Fruit fly (Drosophila melanogaster) whole organism, embryonic: ENCODE measurements around the gene MBD-R2.

Experiments
- Aef1 ChIP-seq: fragments of 200-800 bp; sonication (Bioruptor generic); IDR thresholded peaks from 3 replicates; pipeline ENCODE4 v1.3.6; 2022; ENCODE audit warnings: missing biosample characterization, missing genetic modification characterization
- Antp ChIP-seq: fragments of 200-800 bp; sonication (Bioruptor generic); optimal IDR thresholded peaks from 3 replicates; lab custom pipeline; 2016; ENCODE audit warnings: missing biosample characterization, missing genetic modification characterization
- Asciz ChIP-seq: fragments of 200-800 bp; sonication (Bioruptor generic); optimal IDR thresholded peaks from 2 replicates; lab custom pipeline; 2017; ENCODE audit warnings: missing biosample characterization, mild to moderate bottlenecking, missing genetic modification characterization, missing genetic modification reagents
- CG10147 ChIP-seq: fragments of 200-800 bp; sonication (Bioruptor generic); optimal IDR thresholded peaks from 2 replicates; lab custom pipeline; 2019; ENCODE audit warnings: missing biosample characterization, mild to moderate bottlenecking, missing genetic modification characterization, moderate library complexity
- CG10274 ChIP-seq: fragments of 200-800 bp; sonication (Bioruptor generic); optimal IDR thresholded peaks from 3 replicates; lab custom pipeline; 2017; ENCODE audit warnings: missing biosample characterization, mild to moderate bottlenecking, missing genetic modification characterization
- CG12071 ChIP-seq: fragments of 200-800 bp; sonication (Bioruptor generic); optimal IDR thresholded peaks from 3 replicates; lab custom pipeline; 2018; ENCODE audit warnings: missing biosample characterization, mild to moderate bottlenecking, missing genetic modification characterization
- CG13424 ChIP-seq: fragments of 200-800 bp; sonication (Bioruptor generic); optimal IDR thresholded peaks from 2 replicates; lab custom pipeline; 2019; ENCODE audit warnings: missing biosample characterization, mild to moderate bottlenecking, missing genetic modification characterization, moderate library complexity
- CG13894 ChIP-seq: fragments of 200-800 bp; sonication (Bioruptor generic); optimal IDR thresholded peaks from 3 replicates; lab custom pipeline; 2018; ENCODE audit warnings: missing biosample characterization, mild to moderate bottlenecking, missing genetic modification characterization, moderate library complexity
- CG14441 ChIP-seq: fragments of 200-800 bp; sonication (Bioruptor generic); IDR thresholded peaks from 2 replicates; pipeline ENCODE4 v1.3.6; 2022; ENCODE audit warnings: missing biosample characterization, missing genetic modification characterization
- CG14710 ChIP-seq: fragments of 200-800 bp; sonication (Bioruptor generic); optimal IDR thresholded peaks from 3 replicates; lab custom pipeline; 2019; ENCODE audit warnings: missing biosample characterization, mild to moderate bottlenecking, missing genetic modification characterization, moderate library complexity
- CG15479 ChIP-seq: fragments of 200-800 bp; sonication (Bioruptor generic); optimal IDR thresholded peaks from 3 replicates; lab custom pipeline; 2019; ENCODE audit warnings: missing biosample characterization, mild to moderate bottlenecking, missing genetic modification characterization, moderate library complexity
- CG18619 ChIP-seq: fragments of 200-800 bp; sonication (Bioruptor generic); optimal IDR thresholded peaks from 3 replicates; lab custom pipeline; 2017; ENCODE audit warnings: missing biosample characterization, mild to moderate bottlenecking, missing genetic modification characterization
- CG2116 ChIP-seq: fragments of 200-800 bp; sonication (Bioruptor generic); optimal IDR thresholded peaks from 3 replicates; lab custom pipeline; 2018; ENCODE audit warnings: missing biosample characterization, mild to moderate bottlenecking, missing genetic modification characterization
- CG2129 ChIP-seq: fragments of 200-800 bp; sonication (Bioruptor generic); IDR thresholded peaks from 2 replicates; pipeline ENCODE4 v1.3.6; 2022; ENCODE audit warnings: missing biosample characterization, missing genetic modification characterization; ENCODE audit not compliant: partially characterized antibody
- CG2889 ChIP-seq: fragments of 200-800 bp; sonication (Bioruptor generic); IDR thresholded peaks from 3 replicates; pipeline ENCODE4 v1.3.6; 2022; ENCODE audit warnings: missing biosample characterization, missing genetic modification characterization
- CG3163 ChIP-seq: fragments of 200-800 bp; sonication (Bioruptor generic); optimal IDR thresholded peaks from 3 replicates; lab custom pipeline; 2016; ENCODE audit warnings: missing biosample characterization, missing genetic modification characterization
- CG33557 ChIP-seq: fragments of 200-800 bp; sonication (Bioruptor generic); optimal IDR thresholded peaks from 2 replicates; lab custom pipeline; 2019; ENCODE audit warnings: missing biosample characterization, mild to moderate bottlenecking, missing genetic modification characterization, moderate library complexity
- CG4707 ChIP-seq: fragments of 200-800 bp; sonication (Bioruptor generic); optimal IDR thresholded peaks from 2 replicates; lab custom pipeline; 2018; ENCODE audit warnings: missing biosample characterization, mild to moderate bottlenecking, missing genetic modification characterization, moderate library complexity
- CG4730 ChIP-seq: fragments of 200-800 bp; sonication (Bioruptor generic); IDR thresholded peaks from 2 replicates; pipeline ENCODE4 v1.3.6; 2022; ENCODE audit warnings: missing biosample characterization, missing genetic modification characterization
- CG5180 ChIP-seq: fragments of 200-800 bp; sonication (Bioruptor generic); optimal IDR thresholded peaks from 3 replicates; lab custom pipeline; 2017; ENCODE audit warnings: missing biosample characterization, missing genetic modification characterization, mild to moderate bottlenecking, moderate library complexity, missing genetic modification reagents
- CG6254 ChIP-seq: fragments of 200-800 bp; sonication (Bioruptor generic); optimal IDR thresholded peaks from 3 replicates; lab custom pipeline; 2017; ENCODE audit warnings: mild to moderate bottlenecking, missing biosample characterization, missing genetic modification reagents, missing genetic modification characterization
- CG7745 ChIP-seq: fragments of 200-800 bp; sonication (Bioruptor generic); optimal IDR thresholded peaks from 2 replicates; lab custom pipeline; 2018; ENCODE audit warnings: missing biosample characterization, mild to moderate bottlenecking, missing genetic modification characterization, moderate library complexity
- Chrac-16 ChIP-seq: fragments of 200-800 bp; sonication (Bioruptor generic); optimal IDR thresholded peaks from 3 replicates; lab custom pipeline; 2016; ENCODE audit warnings: missing biosample characterization, missing genetic modification characterization
- Dip2 ChIP-seq: fragments of 200-800 bp; sonication (Bioruptor generic); IDR thresholded peaks from 2 replicates; pipeline ENCODE4 v1.3.6; 2022; ENCODE audit warnings: missing biosample characterization, missing genetic modification characterization
- Dll ChIP-seq: fragments of 200-800 bp; sonication (Bioruptor generic); IDR thresholded peaks from 4 replicates; pipeline ENCODE4 v1.3.6; 2022; ENCODE audit warnings: missing biosample characterization, missing genetic modification characterization; ENCODE audit not compliant: partially characterized antibody
- ERR ChIP-seq: fragments of 200-800 bp; sonication (Bioruptor generic); optimal IDR thresholded peaks from 2 replicates; lab custom pipeline; 2016; ENCODE audit warnings: missing biosample characterization, missing genetic modification characterization
- Elba2 ChIP-seq: fragments of 200-800 bp; sonication (Bioruptor generic); optimal IDR thresholded peaks from 3 replicates; lab custom pipeline; 2016; ENCODE audit warnings: missing biosample characterization, missing genetic modification characterization
- HmgD ChIP-seq: fragments of 200-800 bp; sonication (Bioruptor generic); optimal IDR thresholded peaks from 3 replicates; lab custom pipeline; 2016; ENCODE audit warnings: missing biosample characterization, missing genetic modification characterization
- MESR4 ChIP-seq: fragments of 200-800 bp; sonication (Bioruptor generic); optimal IDR thresholded peaks from 2 replicates; lab custom pipeline; 2018; ENCODE audit warnings: missing biosample characterization, mild to moderate bottlenecking, missing genetic modification characterization, moderate library complexity
- Rfx ChIP-seq: fragments of 200-800 bp; sonication (Bioruptor generic); IDR thresholded peaks from 2 replicates; pipeline ENCODE4 v1.3.6; 2022; ENCODE audit warnings: missing biosample characterization, missing genetic modification characterization
- Ssrp ChIP-seq: fragments of 200-800 bp; sonication (Bioruptor generic); optimal IDR thresholded peaks from 2 replicates; lab custom pipeline; 2018; ENCODE audit warnings: missing biosample characterization, mild to moderate bottlenecking, missing genetic modification characterization, moderate library complexity
- Taf1 ChIP-seq: fragments of 200-800 bp; sonication (Bioruptor generic); IDR thresholded peaks from 2 replicates; pipeline ENCODE4 v1.3.6; 2022; ENCODE audit warnings: missing biosample characterization, missing genetic modification characterization
- bigmax ChIP-seq: fragments of 200-800 bp; sonication (Bioruptor generic); optimal IDR thresholded peaks from 2 replicates; lab custom pipeline; 2018; ENCODE audit warnings: missing biosample characterization, mild to moderate bottlenecking, missing genetic modification characterization
- da ChIP-seq: fragments of 200-800 bp; sonication (Bioruptor generic); optimal IDR thresholded peaks from 2 replicates; lab custom pipeline; 2016; ENCODE audit warnings: missing biosample characterization, missing genetic modification characterization
- dimm ChIP-seq: fragments of 200-800 bp; sonication (Bioruptor generic); IDR thresholded peaks from 2 replicates; pipeline ENCODE4 v1.3.6; 2022; ENCODE audit warnings: missing biosample characterization, missing genetic modification characterization
- insv ChIP-seq, 2 experiments: fragments of 200-800 bp; sonication (Bioruptor generic); optimal IDR thresholded peaks; 3 replicates each; lab custom pipeline; 2016 to 2018; ENCODE audit warnings: missing biosample characterization in 2 of 2, missing genetic modification characterization in 2 of 2
- org-1 ChIP-seq: fragments of 200-800 bp; sonication (Bioruptor generic); optimal IDR thresholded peaks from 2 replicates; lab custom pipeline; 2017; ENCODE audit warnings: missing biosample characterization, missing genetic modification characterization
- peb ChIP-seq: fragments of 200-800 bp; sonication (Bioruptor generic); IDR thresholded peaks from 2 replicates; pipeline ENCODE4 v1.3.6; 2022; ENCODE audit warnings: missing biosample characterization, missing genetic modification characterization
- pzg ChIP-seq: fragments of 200-800 bp; sonication (Bioruptor generic); optimal IDR thresholded peaks from 3 replicates; lab custom pipeline; 2018; ENCODE audit warnings: missing biosample characterization, mild to moderate bottlenecking, missing genetic modification characterization, moderate library complexity
- salm ChIP-seq: fragments of 200-800 bp; sonication (Bioruptor generic); optimal IDR thresholded peaks from 2 replicates; lab custom pipeline; 2018; ENCODE audit warnings: missing biosample characterization, mild to moderate bottlenecking, missing genetic modification characterization
- schlank ChIP-seq: fragments of 200-800 bp; sonication (Bioruptor generic); optimal IDR thresholded peaks from 2 replicates; lab custom pipeline; 2018; ENCODE audit warnings: missing biosample characterization, mild to moderate bottlenecking, missing genetic modification characterization
- seq ChIP-seq: fragments of 200-800 bp; sonication (Bioruptor generic); IDR thresholded peaks from 2 replicates; pipeline ENCODE4 v1.3.6; 2022; ENCODE audit warnings: missing biosample characterization, missing genetic modification characterization
- sisA ChIP-seq: fragments of 200-800 bp; sonication (Bioruptor generic); IDR thresholded peaks from 2 replicates; pipeline ENCODE4 v1.3.6; 2022; ENCODE audit warnings: missing biosample characterization, missing genetic modification characterization
- slou ChIP-seq: fragments of 200-800 bp; sonication (Bioruptor generic); optimal IDR thresholded peaks from 3 replicates; lab custom pipeline; 2016; ENCODE audit warnings: missing biosample characterization, missing genetic modification characterization
- slp2 ChIP-seq: fragments of 200-800 bp; sonication (Bioruptor generic); optimal IDR thresholded peaks from 2 replicates; lab custom pipeline; 2016; ENCODE audit warnings: missing biosample characterization, missing genetic modification characterization
- ssp ChIP-seq: fragments of 200-800 bp; sonication (Bioruptor generic); IDR thresholded peaks from 2 replicates; pipeline ENCODE4 v1.3.6; 2022; ENCODE audit warnings: missing biosample characterization, missing genetic modification characterization
- tin ChIP-seq: fragments of 200-800 bp; sonication (Bioruptor generic); optimal IDR thresholded peaks from 3 replicates; lab custom pipeline; 2016; ENCODE audit warnings: missing biosample characterization, missing genetic modification characterization
- tna ChIP-seq: fragments of 200-800 bp; sonication (Bioruptor generic); IDR thresholded peaks from 2 replicates; pipeline ENCODE4 v1.3.6; 2022; ENCODE audit warnings: missing biosample characterization, missing genetic modification characterization; ENCODE audit not compliant: partially characterized antibody
- twi ChIP-seq: fragments of 200-800 bp; optimal IDR thresholded peaks from 2 replicates; lab custom pipeline; 2019; ENCODE audit warnings: missing biosample characterization, mild to moderate bottlenecking, missing genetic modification characterization, moderate library complexity
- unpg ChIP-seq: fragments of 200-800 bp; sonication (Bioruptor generic); optimal IDR thresholded peaks from 3 replicates; lab custom pipeline; 2018; ENCODE audit warnings: missing biosample characterization, mild to moderate bottlenecking, missing genetic modification characterization, moderate library complexity

MBD-R2 gene

DNA sequence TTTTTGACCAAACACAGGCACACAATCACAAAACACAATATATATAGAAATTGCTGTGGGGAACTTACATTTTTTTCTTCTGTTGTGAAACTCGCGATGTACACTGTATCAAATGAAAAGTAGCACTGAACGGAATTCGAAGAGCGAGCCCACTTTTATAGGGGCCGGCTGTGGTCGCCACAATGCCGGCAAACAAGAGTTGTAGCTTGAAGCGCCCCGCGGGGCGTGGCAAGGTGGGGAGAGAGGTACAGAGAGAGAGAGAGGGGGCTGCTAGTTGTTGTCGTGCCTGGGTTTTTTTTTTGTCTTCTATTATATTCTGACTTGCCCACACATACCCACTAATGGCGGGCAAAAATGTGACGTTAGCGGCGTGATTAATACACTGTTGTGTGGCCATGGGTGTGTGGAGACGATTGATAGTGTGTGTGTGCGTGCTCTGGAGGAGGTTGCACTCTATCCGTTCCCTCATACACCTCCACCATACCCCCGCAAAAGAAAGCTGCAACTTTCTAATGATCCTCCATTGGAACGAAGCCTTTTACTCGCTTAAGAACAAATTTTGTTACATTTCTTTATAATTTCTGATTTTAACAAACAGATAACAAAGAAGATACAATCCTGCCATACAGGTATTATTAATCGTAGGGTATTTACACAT, 13.2 kb upstream of the MBD-R2 start, which contains the start of gene GstD1 (continued):
- TF ChIP-seq CG2889 (GFP tag; lab: Robert Waterston, UW) (no peak), sisA (GFP tag; lab: Robert Waterston, UW) (no peak), tna (GFP tag; lab: Robert Waterston, UW) (no peak), slou (GFP tag; lab: Kevin White, UChicago) (no peak), peb (GFP tag; lab: Robert Waterston, UW) (no peak), slp2 (GFP tag; lab: Kevin White, UChicago) (peak; percentile 39), CG12071 (GFP tag; lab: Kevin White, UChicago) (no peak), CG6254 (GFP tag; lab: Kevin White, UChicago) (no peak), CG7745 (tag; lab: Kevin White, UChicago) (no peak), unpg (no peak), Dip2 (GFP tag; lab: Robert Waterston, UW) (no peak), CG2129 (GFP tag; lab: Robert Waterston, UW) (no peak), CG10147 (GFP tag; lab: Kevin White, UChicago) (peak; percentile 76), MESR4 (GFP tag; lab: Kevin White, UChicago) (no peak), salm (tag; lab: Kevin White, UChicago) (no peak), Antp (GFP tag; lab: Kevin White, UChicago) (peak; percentile 21), tin (GFP tag; lab: Kevin White, UChicago) (peak; percentile 20), insv (GFP tag; optimal IDR thresholded peaks at IDR 0.05; lab: Kevin White, UChicago) (no peak), schlank (tag; lab: Kevin White, UChicago) (peak; percentile 15), org-1 (GFP tag; lab: Kevin White, UChicago) (peak; percentile 25), CG4707 (GFP tag; lab: Kevin White, UChicago) (no peak), CG2116 (GFP tag; lab: Kevin White, UChicago) (no peak), CG15479 (GFP tag; lab: Kevin White, UChicago) (no peak), ERR (GFP tag; lab: Kevin White, UChicago) (peak; percentile 66), seq (GFP tag; lab: Robert Waterston, UW) (no peak), bigmax (GFP tag; lab: Kevin White, UChicago) (no peak), CG5180 (GFP tag; lab: Kevin White, UChicago) (no peak), dimm (GFP tag; lab: Robert Waterston, UW) (no peak), Dll (peak; percentile 54; the same call in 1 of the 4 replicates), CG13424 (peak; percentile 25), CG33557 (GFP tag; lab: Kevin White, UChicago) (no peak), CG14710 (tag; lab: Kevin White, UChicago) (no peak), Asciz (no peak), CG14441 (GFP tag; lab: Robert Waterston, UW) (no peak; the same call in 1 of the 2 replicates), Elba2 (GFP tag; lab: Kevin White, UChicago) (no peak), Aef1 (GFP tag; lab: Robert Waterston, UW) (peak; percentile 71; the same call in 2 of the 3 replicates), HmgD (GFP tag; lab: Kevin White, UChicago) (no peak), ssp (GFP tag; lab: Robert Waterston, UW) (no peak; the same call in 1 of the 2 replicates), Taf1 (no peak), CG4730 (GFP tag; lab: Robert Waterston, UW) (no peak), Rfx (GFP tag; lab: Robert Waterston, UW) (peak; percentile 57), CG18619 (GFP tag; lab: Kevin White, UChicago) (peak; percentile 44), CG3163 (GFP tag; lab: Kevin White, UChicago) (peak; percentile 95), CG13894 (tag; lab: Kevin White, UChicago) (peak; percentile 70), CG10274 (peak; percentile 86), da (GFP tag; lab: Kevin White, UChicago) (no peak), Ssrp (tag; lab: Kevin White, UChicago) (no peak), twi (no peak), Chrac-16 (GFP tag; lab: Kevin White, UChicago) (peak; percentile 51), pzg (no peak)
